Fruit fly (Drosophila melanogaster) whole organism, embryonic: Measurements from ENCODE around the gene foxo.
A peak's percentile ranks its signal among the peaks of the same experiment; 100 is the strongest.

ENCODE experiments used
- Adf1 ChIP-seq: fragments of 200-800 bp; sonication (Bioruptor generic); IDR thresholded peaks from 2 replicates; pipeline ENCODE4 v1.3.6; 2022; ENCODE audit warnings: missing biosample characterization, missing genetic modification characterization
- Blimp-1 ChIP-seq: fragments of 200-800 bp; sonication (Bioruptor generic); optimal IDR thresholded peaks from 3 replicates; lab custom pipeline; 2018; ENCODE audit warnings: missing biosample characterization, missing genetic modification characterization, mild to moderate bottlenecking, moderate library complexity, missing genetic modification reagents
- CG12071 ChIP-seq: fragments of 200-800 bp; sonication (Bioruptor generic); optimal IDR thresholded peaks from 3 replicates; lab custom pipeline; 2018; ENCODE audit warnings: missing biosample characterization, mild to moderate bottlenecking, missing genetic modification characterization
- CG13424 ChIP-seq: fragments of 200-800 bp; sonication (Bioruptor generic); optimal IDR thresholded peaks from 2 replicates; lab custom pipeline; 2019; ENCODE audit warnings: missing biosample characterization, mild to moderate bottlenecking, missing genetic modification characterization, moderate library complexity
- CG5180 ChIP-seq: fragments of 200-800 bp; sonication (Bioruptor generic); optimal IDR thresholded peaks from 3 replicates; lab custom pipeline; 2017; ENCODE audit warnings: missing biosample characterization, missing genetic modification characterization, mild to moderate bottlenecking, moderate library complexity, missing genetic modification reagents
- Gug ChIP-seq: fragments of 200-800 bp; sonication (Bioruptor generic); IDR thresholded peaks from 4 replicates; pipeline ENCODE4 v1.3.6; 2022; ENCODE audit warnings: missing biosample characterization, missing genetic modification characterization
- slou ChIP-seq: fragments of 200-800 bp; sonication (Bioruptor generic); optimal IDR thresholded peaks from 3 replicates; lab custom pipeline; 2016; ENCODE audit warnings: missing biosample characterization, missing genetic modification characterization

dm6 chr3R:14055944-14056319 is 813 bp upstream of the foxo start:
- TF ChIP-seq CG12071 (GFP tag; lab: Kevin White, UChicago) (no peak), CG13424 (tag; lab: Kevin White, UChicago) (no peak), CG5180 (GFP tag; lab: Kevin White, UChicago) (no peak), Adf1 (GFP tag; lab: Robert Waterston, UW) (peak; percentile 52), slou (GFP tag; lab: Kevin White, UChicago) (no peak), Blimp-1 (no peak), Gug (GFP tag; lab: Robert Waterston, UW) (no peak)
